Worm (Caenorhabditis elegans): Measurements from ENCODE around the gene comt-3.

DNA sequence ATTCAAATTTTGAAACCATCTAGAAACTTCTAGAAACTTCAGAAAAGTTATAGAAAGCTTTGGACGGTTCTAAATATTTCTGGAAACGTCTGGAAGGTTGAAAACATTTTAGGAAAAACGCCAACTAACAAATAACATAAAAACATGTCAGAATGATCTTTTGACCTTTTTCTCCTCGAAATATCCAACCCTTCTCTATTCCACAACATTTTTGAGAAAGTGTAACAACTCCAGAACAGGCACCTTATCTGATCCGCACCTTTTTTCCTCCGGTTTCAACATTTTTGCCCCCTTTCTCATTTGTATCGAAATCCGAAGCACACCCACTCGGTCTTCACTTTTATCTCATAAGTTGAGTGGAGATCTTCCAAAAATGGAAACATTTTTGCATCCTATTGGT, 53.0 kb downstream of the comt-3 start, which contains the start of gene F22F7.3:
- TF ChIP-seq pax-1 (tag; optimal IDR thresholded peaks at IDR 0.05) (no peak), fkh-10 (GFP tag; optimal IDR thresholded peaks at IDR 0.05) (no peak), ama-1 (optimal IDR thresholded peaks at IDR 0.05) (no peak), ets-4 (tag; optimal IDR thresholded peaks at IDR 0.05) (no peak), K02D7.2 (tag; optimal IDR thresholded peaks at IDR 0.05) (no peak), fkh-6 (tag; optimal IDR thresholded peaks at IDR 0.05) (no peak), hlh-8 (tag; optimal IDR thresholded peaks at IDR 0.05) (no peak), F13H6.1 (tag; optimal IDR thresholded peaks at IDR 0.05) (no peak), pha-4 (tag; optimal IDR thresholded peaks at IDR 0.05) (no peak), unc-86 (tag; optimal IDR thresholded peaks at IDR 0.05) (no peak)

Measured in whole organism, late embryonic.